Fruit fly (Drosophila melanogaster): ENCODE data around the gene agt.

agt gene

dm6 chr3R:6667245-6667644, 7.3 kb upstream of the agt start (continued):
- no peak for TF ChIP-seq CG2129 (GFP tag; IDR thresholded peaks at IDR 0.05; ENCODE audit: partially characterized antibody)
- no peak for TF ChIP-seq YL-1 (GFP tag; optimal IDR thresholded peaks at IDR 0.05)
- no peak for TF ChIP-seq Hr78 (GFP tag; optimal IDR thresholded peaks at IDR 0.05)
- TF ChIP-seq tll (GFP tag; optimal IDR thresholded peaks at IDR 0.05): peak in 1 of 2 experiments; percentile 86
- no peak for TF ChIP-seq Tbp (GFP tag; optimal IDR thresholded peaks at IDR 0.05)
- peak; percentile 28 for TF ChIP-seq CG4424 (GFP tag; optimal IDR thresholded peaks at IDR 0.05)
- TF ChIP-seq CG1832 (GFP tag; optimal IDR thresholded peaks at IDR 0.05): no peak
- TF ChIP-seq CG4707 (GFP tag; optimal IDR thresholded peaks at IDR 0.05): peak; percentile 26
- peak; percentile 48 for TF ChIP-seq CG3407 (GFP tag; optimal IDR thresholded peaks at IDR 0.05)
- TF ChIP-seq wor (GFP tag; IDR thresholded peaks at IDR 0.05): no peak
- TF ChIP-seq Dp (GFP tag; optimal IDR thresholded peaks at IDR 0.05): no peak
- TF ChIP-seq CG6813 (GFP tag; optimal IDR thresholded peaks at IDR 0.05): peak; percentile 81
- TF ChIP-seq CG16863 (GFP tag; optimal IDR thresholded peaks at IDR 0.05): peak; percentile 3
- TF ChIP-seq Asciz (GFP tag; optimal IDR thresholded peaks at IDR 0.05): peak; percentile 48
- TF ChIP-seq gsb (GFP tag; IDR thresholded peaks at IDR 0.05): no peak
- no peak for TF ChIP-seq cwo (GFP tag; optimal IDR thresholded peaks at IDR 0.05)
- peak; percentile 4 for TF ChIP-seq bab2 (GFP tag; optimal IDR thresholded peaks at IDR 0.05)
- TF ChIP-seq Hey (tag; optimal IDR thresholded peaks at IDR 0.05): no peak
- no peak for TF ChIP-seq CG12942 (GFP tag; optimal IDR thresholded peaks at IDR 0.05)
- TF ChIP-seq CG34224 (GFP tag; IDR thresholded peaks at IDR 0.05; ENCODE audit: partially characterized antibody): no peak
- TF ChIP-seq Xrp1 (GFP tag; IDR thresholded peaks at IDR 0.05): peak; percentile 69
- no peak for TF ChIP-seq CG9609 (GFP tag; optimal IDR thresholded peaks at IDR 0.05)
- TF ChIP-seq CG33557 (GFP tag; optimal IDR thresholded peaks at IDR 0.05): peak; percentile 70
- TF ChIP-seq Stat92E (GFP tag; optimal IDR thresholded peaks at IDR 0.05): peak in 1 of 3 experiments; percentile 2
- no peak for TF ChIP-seq D (optimal IDR thresholded peaks at IDR 0.05)
- TF ChIP-seq D (GFP tag; optimal IDR thresholded peaks at IDR 0.05): peak; percentile 45
- TF ChIP-seq salm (tag; optimal IDR thresholded peaks at IDR 0.05): peak; percentile 53
- no peak for TF ChIP-seq CG14965 (GFP tag; optimal IDR thresholded peaks at IDR 0.05; ENCODE audit: borderline replicate concordance)
- no peak for TF ChIP-seq Usf (GFP tag; optimal IDR thresholded peaks at IDR 0.05)
- TF ChIP-seq bsh (GFP tag; optimal IDR thresholded peaks at IDR 0.05): peak in 1 of 2 experiments; percentile 58
- TF ChIP-seq CG14441 (GFP tag; IDR thresholded peaks at IDR 0.05): no peak
- TF ChIP-seq croc (GFP tag; conservative IDR thresholded peaks at IDR 0.05): no peak
- TF ChIP-seq CG1603 (tag; optimal IDR thresholded peaks at IDR 0.05): peak; percentile 75
- TF ChIP-seq CG32772 (GFP tag; IDR thresholded peaks at IDR 0.05): no peak
- TF ChIP-seq Atf3 (GFP tag; optimal IDR thresholded peaks at IDR 0.05): no peak
- TF ChIP-seq CG11560 (tag; IDR thresholded peaks at IDR 0.05): no peak
- TF ChIP-seq gsb-n (tag; optimal IDR thresholded peaks at IDR 0.05): peak; percentile 73
- peak; percentile 59 for TF ChIP-seq CG1233 (GFP tag; optimal IDR thresholded peaks at IDR 0.05)
- TF ChIP-seq CG14710 (tag; optimal IDR thresholded peaks at IDR 0.05): peak; percentile 68
- peak; percentile 39 for TF ChIP-seq CG15601 (tag; optimal IDR thresholded peaks at IDR 0.05)
- no peak for TF ChIP-seq CG5953 (GFP tag; IDR thresholded peaks at IDR 0.05)
- peak; percentile 1 for TF ChIP-seq phol (tag; optimal IDR thresholded peaks at IDR 0.05)
- peak; percentile 93 for TF ChIP-seq CG15696 (tag; optimal IDR thresholded peaks at IDR 0.05)
- TF ChIP-seq pfk (GFP tag; optimal IDR thresholded peaks at IDR 0.05): no peak
- TF ChIP-seq ap (GFP tag; IDR thresholded peaks at IDR 0.05): no peak
- no peak for TF ChIP-seq fru (optimal IDR thresholded peaks at IDR 0.05)
- no peak for TF ChIP-seq Mad (GFP tag; optimal IDR thresholded peaks at IDR 0.05)
- no peak for TF ChIP-seq H15 (GFP tag; IDR thresholded peaks at IDR 0.05)
- TF ChIP-seq kah (GFP tag; optimal IDR thresholded peaks at IDR 0.05): no peak
- TF ChIP-seq CG17802 (tag; optimal IDR thresholded peaks at IDR 0.05): no peak

All from whole organism, embryonic.